Fruit fly (Drosophila melanogaster) whole organism, embryonic: ENCODE results near the gene pall.

Experiments used
- CG10654 ChIP-seq: fragments of 200-800 bp; sonication (Bioruptor generic); optimal IDR thresholded peaks from 2 replicates; lab custom pipeline; 2016; ENCODE audit warnings: missing biosample characterization, missing genetic modification characterization
- CG14014 ChIP-seq: fragments of 200-800 bp; sonication (Bioruptor generic); IDR thresholded peaks from 2 replicates; pipeline ENCODE4 v1.3.6; 2022; ENCODE audit warnings: missing biosample characterization, missing genetic modification characterization
- CG14667 ChIP-seq: fragments of 200-800 bp; sonication (Bioruptor generic); IDR thresholded peaks from 2 replicates; pipeline ENCODE4 v1.3.6; 2022; ENCODE audit warnings: missing biosample characterization, missing genetic modification characterization
- CG14860 ChIP-seq: fragments of 200-800 bp; sonication (Bioruptor generic); IDR thresholded peaks from 3 replicates; pipeline ENCODE4 v1.3.6; 2022; ENCODE audit warnings: missing biosample characterization, missing genetic modification characterization; ENCODE audit not compliant: partially characterized antibody
- CG15269 ChIP-seq: fragments of 200-800 bp; sonication (Bioruptor generic); optimal IDR thresholded peaks from 2 replicates; lab custom pipeline; 2018; ENCODE audit warnings: missing biosample characterization, mild to moderate bottlenecking, missing genetic modification characterization, moderate library complexity
- CG15479 ChIP-seq: fragments of 200-800 bp; sonication (Bioruptor generic); optimal IDR thresholded peaks from 3 replicates; lab custom pipeline; 2019; ENCODE audit warnings: missing biosample characterization, mild to moderate bottlenecking, missing genetic modification characterization, moderate library complexity
- CG15601 ChIP-seq: fragments of 200-800 bp; sonication (Bioruptor generic); optimal IDR thresholded peaks from 3 replicates; lab custom pipeline; 2019; ENCODE audit warnings: missing biosample characterization, mild to moderate bottlenecking, missing genetic modification characterization, moderate library complexity
- CG1602 ChIP-seq: fragments of 200-800 bp; sonication (Bioruptor generic); optimal IDR thresholded peaks from 3 replicates; lab custom pipeline; 2016; ENCODE audit warnings: missing biosample characterization, missing genetic modification characterization
- CG16813 ChIP-seq: fragments of 200-800 bp; sonication (Bioruptor generic); IDR thresholded peaks from 3 replicates; pipeline ENCODE4 v1.3.6; 2022; ENCODE audit warnings: missing biosample characterization, missing genetic modification characterization; ENCODE audit not compliant: partially characterized antibody
- CG17829 ChIP-seq: fragments of 200-800 bp; optimal IDR thresholded peaks from 2 replicates; lab custom pipeline; 2019; ENCODE audit warnings: missing biosample characterization, mild to moderate bottlenecking, missing genetic modification characterization, moderate library complexity
- CG2712 ChIP-seq: fragments of 200-800 bp; optimal IDR thresholded peaks from 3 replicates; lab custom pipeline; 2019; ENCODE audit warnings: missing biosample characterization, mild to moderate bottlenecking, missing genetic modification characterization, moderate library complexity
- CG33557 ChIP-seq: fragments of 200-800 bp; sonication (Bioruptor generic); optimal IDR thresholded peaks from 2 replicates; lab custom pipeline; 2019; ENCODE audit warnings: missing biosample characterization, mild to moderate bottlenecking, missing genetic modification characterization, moderate library complexity
- CG34376 ChIP-seq: fragments of 200-800 bp; sonication (Bioruptor generic); optimal IDR thresholded peaks from 2 replicates; lab custom pipeline; 2018; ENCODE audit warnings: missing biosample characterization, mild to moderate bottlenecking, missing genetic modification characterization
- CG4617 ChIP-seq: fragments of 200-800 bp; sonication (Bioruptor generic); optimal IDR thresholded peaks from 3 replicates; lab custom pipeline; 2016; ENCODE audit warnings: missing biosample characterization, missing genetic modification characterization, borderline replicate concordance
- CG6654 ChIP-seq: fragments of 200-800 bp; sonication (Bioruptor generic); optimal IDR thresholded peaks from 2 replicates; lab custom pipeline; 2017; ENCODE audit warnings: missing biosample characterization, mild to moderate bottlenecking, missing genetic modification characterization
- CG6854 ChIP-seq: fragments of 200-800 bp; sonication (Bioruptor generic); optimal IDR thresholded peaks from 3 replicates; lab custom pipeline; 2017; ENCODE audit warnings: missing biosample characterization, mild to moderate bottlenecking, missing genetic modification characterization
- CG7556 ChIP-seq: fragments of 200-800 bp; sonication (Bioruptor generic); optimal IDR thresholded peaks from 2 replicates; lab custom pipeline; 2017; ENCODE audit warnings: missing biosample characterization, mild to moderate bottlenecking, missing genetic modification characterization
- CG7839 ChIP-seq: fragments of 200-800 bp; sonication (Bioruptor generic); optimal IDR thresholded peaks from 3 replicates; lab custom pipeline; 2018; ENCODE audit warnings: missing biosample characterization, mild to moderate bottlenecking, missing genetic modification characterization, moderate library complexity
- CG7963 ChIP-seq: fragments of 200-800 bp; sonication (Bioruptor generic); IDR thresholded peaks from 3 replicates; pipeline ENCODE4 v1.3.6; 2022; ENCODE audit warnings: missing biosample characterization, missing genetic modification characterization; ENCODE audit not compliant: partially characterized antibody
- CG8290 ChIP-seq, 3 experiments: fragments of 200-800 bp; sonication (Bioruptor generic); optimal IDR thresholded peaks; 2 replicates each; lab custom pipeline; 2016 to 2019; ENCODE audit warnings: missing biosample characterization in 3 of 3, missing genetic modification characterization in 3 of 3, mild to moderate bottlenecking in 2 of 3, moderate library complexity in 1 of 3
- CoRest ChIP-seq: fragments of 200-800 bp; sonication (Bioruptor generic); optimal IDR thresholded peaks from 3 replicates; lab custom pipeline; 2018; ENCODE audit warnings: missing biosample characterization, mild to moderate bottlenecking, missing genetic modification characterization, moderate library complexity
- Dll ChIP-seq: fragments of 200-800 bp; sonication (Bioruptor generic); IDR thresholded peaks from 4 replicates; pipeline ENCODE4 v1.3.6; 2022; ENCODE audit warnings: missing biosample characterization, missing genetic modification characterization; ENCODE audit not compliant: partially characterized antibody
- Dp ChIP-seq: fragments of 200-800 bp; sonication (Bioruptor generic); optimal IDR thresholded peaks from 2 replicates; lab custom pipeline; 2018; ENCODE audit warnings: missing biosample characterization, mild to moderate bottlenecking, missing genetic modification characterization, moderate library complexity
- Gsc ChIP-seq: fragments of 200-800 bp; sonication (Bioruptor generic); IDR thresholded peaks from 2 replicates; pipeline ENCODE4 v1.3.6; 2022; ENCODE audit warnings: missing biosample characterization, missing genetic modification characterization
- MESR4 ChIP-seq: fragments of 200-800 bp; sonication (Bioruptor generic); optimal IDR thresholded peaks from 2 replicates; lab custom pipeline; 2018; ENCODE audit warnings: missing biosample characterization, mild to moderate bottlenecking, missing genetic modification characterization, moderate library complexity
- Myb ChIP-seq: fragments of 200-800 bp; sonication (Bioruptor generic); optimal IDR thresholded peaks from 2 replicates; lab custom pipeline; 2016; ENCODE audit warnings: missing biosample characterization, missing genetic modification characterization
- NC2α ChIP-seq: fragments of 200-800 bp; sonication (Bioruptor generic); optimal IDR thresholded peaks from 2 replicates; lab custom pipeline; 2016; ENCODE audit warnings: missing biosample characterization, missing genetic modification characterization
- Nf-YA ChIP-seq: fragments of 200-800 bp; sonication (Bioruptor generic); IDR thresholded peaks from 2 replicates; pipeline ENCODE4 v1.3.6; 2022; ENCODE audit warnings: missing biosample characterization, missing genetic modification characterization
- Nf-YB ChIP-seq: fragments of 200-800 bp; sonication (Bioruptor generic); optimal IDR thresholded peaks from 3 replicates; lab custom pipeline; 2019; ENCODE audit warnings: missing biosample characterization, mild to moderate bottlenecking, missing genetic modification characterization, moderate library complexity
- Side ChIP-seq: fragments of 200-800 bp; sonication (Bioruptor generic); optimal IDR thresholded peaks from 2 replicates; lab custom pipeline; 2016; ENCODE audit warnings: missing biosample characterization, missing genetic modification characterization
- cg ChIP-seq: fragments of 200-800 bp; sonication (Bioruptor generic); optimal IDR thresholded peaks from 3 replicates; lab custom pipeline; 2019; ENCODE audit warnings: missing biosample characterization, mild to moderate bottlenecking, missing genetic modification characterization, moderate library complexity
- da ChIP-seq: fragments of 200-800 bp; sonication (Bioruptor generic); optimal IDR thresholded peaks from 2 replicates; lab custom pipeline; 2016; ENCODE audit warnings: missing biosample characterization, missing genetic modification characterization
- dimm ChIP-seq: fragments of 200-800 bp; sonication (Bioruptor generic); IDR thresholded peaks from 2 replicates; pipeline ENCODE4 v1.3.6; 2022; ENCODE audit warnings: missing biosample characterization, missing genetic modification characterization
- fd3F ChIP-seq: fragments of 200-800 bp; sonication (Bioruptor generic); optimal IDR thresholded peaks from 2 replicates; lab custom pipeline; 2018; ENCODE audit warnings: missing biosample characterization, mild to moderate bottlenecking, missing genetic modification characterization, moderate library complexity
- gro ChIP-seq: fragments of 200-800 bp; sonication (Bioruptor generic); optimal IDR thresholded peaks from 2 replicates; lab custom pipeline; 2016; ENCODE audit warnings: missing biosample characterization, missing genetic modification characterization
- hkb ChIP-seq, 2 experiments: fragments of 200-800 bp in 1 of 2; fragments of >200 bp in 1 of 2; sonication (Bioruptor generic) in 1 of 2; IDR thresholded peaks in 1 of 2; optimal IDR thresholded peaks in 1 of 2; 2 replicates each; pipeline versions ENCODE4 v1.3.6 to Lab custom; 2017 to 2022; ENCODE audit warnings: missing biosample characterization in 1 of 2, missing genetic modification characterization in 1 of 2
- insv ChIP-seq, 2 experiments: fragments of 200-800 bp; sonication (Bioruptor generic); optimal IDR thresholded peaks; 3 replicates each; lab custom pipeline; 2016 to 2018; ENCODE audit warnings: missing biosample characterization in 2 of 2, missing genetic modification characterization in 2 of 2
- lmd ChIP-seq: fragments of 200-800 bp; sonication (Bioruptor generic); IDR thresholded peaks from 2 replicates; pipeline ENCODE4 v1.3.6; 2022; ENCODE audit warnings: missing biosample characterization, missing genetic modification characterization
- mld ChIP-seq: fragments of 200-800 bp; sonication (Bioruptor generic); IDR thresholded peaks from 3 replicates; pipeline ENCODE4 v1.3.6; 2022; ENCODE audit warnings: missing biosample characterization, missing genetic modification characterization; ENCODE audit not compliant: partially characterized antibody
- odd ChIP-seq: fragments of 200-800 bp; sonication (Bioruptor generic); optimal IDR thresholded peaks from 2 replicates; lab custom pipeline; 2017; ENCODE audit warnings: missing biosample characterization, mild to moderate bottlenecking, missing genetic modification characterization
- p53 ChIP-seq: fragments of 200-800 bp; sonication (Bioruptor generic); optimal IDR thresholded peaks from 2 replicates; lab custom pipeline; 2016; ENCODE audit warnings: missing biosample characterization, missing genetic modification characterization
- pan ChIP-seq, 4 experiments: fragments of >200 bp in 3 of 4; fragments of 200-800 bp in 1 of 4; sonication (Bioruptor generic) in 1 of 4; optimal IDR thresholded peaks in 3 of 4; IDR thresholded peaks in 1 of 4; 2 replicates each; pipeline versions ENCODE4 v1.3.6 to Lab custom; 2017 to 2022; ENCODE audit warnings: missing biosample characterization in 2 of 4, missing genetic modification characterization in 2 of 4, mixed read lengths in 1 of 4
- rib ChIP-seq: fragments of 200-800 bp; sonication (Bioruptor generic); IDR thresholded peaks from 2 replicates; pipeline ENCODE4 v1.3.6; 2022; ENCODE audit warnings: missing biosample characterization, missing genetic modification characterization
- run ChIP-seq: fragments of 200-800 bp; sonication (Bioruptor generic); optimal IDR thresholded peaks from 3 replicates; lab custom pipeline; 2018; ENCODE audit warnings: missing biosample characterization, mild to moderate bottlenecking, missing genetic modification characterization
- stwl ChIP-seq: fragments of 200-800 bp; sonication (Bioruptor generic); optimal IDR thresholded peaks from 3 replicates; lab custom pipeline; 2018; ENCODE audit warnings: missing biosample characterization, mild to moderate bottlenecking, missing genetic modification characterization, moderate library complexity
- trem ChIP-seq: fragments of 200-800 bp; optimal IDR thresholded peaks from 3 replicates; lab custom pipeline; 2019; ENCODE audit warnings: missing biosample characterization, mild to moderate bottlenecking, missing genetic modification characterization, moderate library complexity
- unc-4 ChIP-seq: fragments of 200-800 bp; sonication (Bioruptor generic); IDR thresholded peaks from 2 replicates; pipeline ENCODE4 v1.3.6; 2022; ENCODE audit warnings: missing biosample characterization, missing genetic modification characterization; ENCODE audit not compliant: partially characterized antibody
- vnd ChIP-seq: fragments of 200-800 bp; sonication (Bioruptor generic); IDR thresholded peaks from 3 replicates; pipeline ENCODE4 v1.3.6; 2022; ENCODE audit warnings: missing biosample characterization, missing genetic modification characterization; ENCODE audit not compliant: partially characterized antibody

The pall gene

DNA sequence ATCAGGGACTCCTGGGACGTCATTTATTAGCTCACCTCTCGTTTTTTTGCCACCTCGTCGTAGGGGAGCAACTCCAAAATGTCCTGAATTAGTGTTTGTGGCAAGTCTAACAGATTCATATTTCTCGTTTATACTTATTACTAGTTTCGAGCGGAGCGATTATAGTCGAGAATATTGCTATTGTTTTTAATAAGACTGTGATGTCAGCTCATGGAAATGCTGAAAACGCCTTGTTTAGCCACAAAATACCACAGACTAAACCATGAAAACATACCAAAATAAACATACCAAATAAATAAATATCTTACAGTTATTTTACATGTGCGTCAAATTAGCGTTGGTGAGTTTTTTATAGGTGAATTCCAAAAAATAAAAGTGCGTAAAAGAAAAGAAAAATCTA lies at the start of gene pall (continued):
- TF ChIP-seq lmd (no peak), CG15269 (no peak), CG4617 (peak; percentile 77), CG8290 (GFP tag; optimal IDR thresholded peaks at IDR 0.05; lab: Kevin White, UChicago) (no peak), CG8290 (tag; optimal IDR thresholded peaks at IDR 0.05; lab: Kevin White, UChicago) (no peak), Dll (GFP tag; lab: Robert Waterston, UW) (peak; percentile 43; the same call in 2 of the 4 replicates), vnd (GFP tag; lab: Robert Waterston, UW) (no peak), run (tag; lab: Kevin White, UChicago) (no peak), CG2712 (tag; lab: Kevin White, UChicago) (peak; percentile 36), CG10654 (GFP tag; lab: Kevin White, UChicago) (no peak), Gsc (no peak), rib (GFP tag; lab: Robert Waterston, UW) (no peak), MESR4 (GFP tag; lab: Kevin White, UChicago) (peak; percentile 85), CG6854 (GFP tag; lab: Kevin White, UChicago) (peak; percentile 13), Nf-YB (GFP tag; lab: Kevin White, UChicago) (no peak), Myb (peak; percentile 17), dimm (no peak), hkb (optimal IDR thresholded peaks at IDR 0.05; lab: Kevin White, UChicago) (no peak), hkb (GFP tag; IDR thresholded peaks at IDR 0.05; lab: Robert Waterston, UW) (no peak; the same call in 1 of the 2 replicates), CG16813 (GFP tag; lab: Robert Waterston, UW) (0 out of 3 replicates have a peak, but pooled peaks have one; percentile 16), cg (GFP tag; lab: Kevin White, UChicago) (no peak), CG15479 (GFP tag; lab: Kevin White, UChicago) (no peak), mld (GFP tag; lab: Robert Waterston, UW) (no peak), p53 (GFP tag; lab: Kevin White, UChicago) (no peak), NC2α (GFP tag; lab: Kevin White, UChicago) (no peak), CG33557 (GFP tag; lab: Kevin White, UChicago) (no peak), Side (GFP tag; lab: Kevin White, UChicago) (no peak), pan (optimal IDR thresholded peaks at IDR 0.05; lab: Kevin White, UChicago) (no peak), pan (GFP tag; optimal IDR thresholded peaks at IDR 0.05 in 1 of 2, IDR thresholded peaks at IDR 0.05 in 1 of 2) (no peak), gro (GFP tag; lab: Kevin White, UChicago) (no peak), CoRest (tag; lab: Kevin White, UChicago) (no peak), CG14667 (GFP tag; lab: Robert Waterston, UW) (no peak), CG17829 (tag; lab: Kevin White, UChicago) (peak; percentile 37), CG7963 (GFP tag; lab: Robert Waterston, UW) (no peak), Nf-YA (no peak), odd (GFP tag; lab: Kevin White, UChicago) (no peak), CG14014 (GFP tag; lab: Robert Waterston, UW) (no peak), CG6654 (GFP tag; lab: Kevin White, UChicago) (no peak), insv (GFP tag; optimal IDR thresholded peaks at IDR 0.05; lab: Kevin White, UChicago) (no peak), CG34376 (GFP tag; lab: Kevin White, UChicago) (no peak), CG7556 (no peak), CG7839 (tag; lab: Kevin White, UChicago) (no peak), Dp (GFP tag; lab: Kevin White, UChicago) (peak; percentile 55), fd3F (no peak), CG14860 (no peak), da (GFP tag; lab: Kevin White, UChicago) (no peak), trem (tag; lab: Kevin White, UChicago) (peak; percentile 60), CG1602 (GFP tag; lab: Kevin White, UChicago) (no peak), unc-4 (GFP tag; lab: Robert Waterston, UW) (peak; percentile 43; the same call in 1 of the 2 replicates), stwl (tag; lab: Kevin White, UChicago) (peak; percentile 79), CG15601 (tag; lab: Kevin White, UChicago) (peak; percentile 20)
